Fruit fly (Drosophila melanogaster) whole organism, embryonic: Measurements from ENCODE around the gene RabGGTa.

Experiments
- Atf3 ChIP-seq: fragments of 200-800 bp; sonication (Bioruptor generic); optimal IDR thresholded peaks from 3 replicates; lab custom pipeline; 2016; ENCODE audit warnings: missing biosample characterization, missing genetic modification characterization
- Awh ChIP-seq: fragments of 200-800 bp; sonication (Bioruptor generic); IDR thresholded peaks from 2 replicates; pipeline ENCODE4, ENCODE4 v1.3.6; 2022; ENCODE audit warnings: missing biosample characterization, missing genetic modification characterization
- B-H2 ChIP-seq: fragments of 200-800 bp; sonication (Bioruptor generic); optimal IDR thresholded peaks from 2 replicates; lab custom pipeline; 2018; ENCODE audit warnings: missing biosample characterization, mild to moderate bottlenecking, missing genetic modification characterization
- CG11093 ChIP-seq: fragments of 200-800 bp; sonication (Bioruptor generic); IDR thresholded peaks from 3 replicates; pipeline ENCODE4 v1.3.6; 2022; ENCODE audit warnings: missing biosample characterization, missing genetic modification characterization
- CG11456 ChIP-seq: fragments of 200-800 bp; sonication (Bioruptor generic); IDR thresholded peaks from 3 replicates; pipeline ENCODE4 v1.3.6; 2022; ENCODE audit warnings: missing biosample characterization, missing genetic modification characterization
- CG11504 ChIP-seq: fragments of 200-800 bp; sonication (Bioruptor generic); optimal IDR thresholded peaks from 3 replicates; lab custom pipeline; 2019; ENCODE audit warnings: missing biosample characterization, mild to moderate bottlenecking, missing genetic modification characterization, moderate library complexity
- CG14965 ChIP-seq: fragments of 200-800 bp; sonication (Bioruptor generic); optimal IDR thresholded peaks from 2 replicates; lab custom pipeline; 2016; ENCODE audit warnings: missing biosample characterization, missing genetic modification characterization, borderline replicate concordance
- CG18262 ChIP-seq: fragments of 200-800 bp; optimal IDR thresholded peaks from 3 replicates; lab custom pipeline; 2019; ENCODE audit warnings: missing biosample characterization, mild to moderate bottlenecking, missing genetic modification characterization, moderate library complexity
- CG3065 ChIP-seq: fragments of 200-800 bp; sonication (Bioruptor generic); optimal IDR thresholded peaks from 2 replicates; lab custom pipeline; 2016; ENCODE audit warnings: missing biosample characterization, missing genetic modification characterization
- CG32767 ChIP-seq: fragments of 200-800 bp; sonication (Bioruptor generic); IDR thresholded peaks from 2 replicates; pipeline ENCODE4 v1.3.6; 2022; ENCODE audit warnings: missing biosample characterization, missing genetic modification characterization
- CG6791 ChIP-seq: fragments of 200-800 bp; sonication (Bioruptor generic); IDR thresholded peaks from 3 replicates; pipeline ENCODE4 v1.3.6; 2022; ENCODE audit warnings: missing biosample characterization, missing genetic modification characterization; ENCODE audit not compliant: partially characterized antibody
- CG8944 ChIP-seq: fragments of 200-800 bp; sonication (Bioruptor generic); optimal IDR thresholded peaks from 3 replicates; lab custom pipeline; 2016; ENCODE audit warnings: missing biosample characterization, missing genetic modification characterization
- CTCF ChIP-seq: fragments of 200-800 bp; sonication (Bioruptor generic); optimal IDR thresholded peaks from 2 replicates; lab custom pipeline; 2017; ENCODE audit warnings: missing biosample characterization, mild to moderate bottlenecking, missing genetic modification characterization, moderate library complexity
- D ChIP-seq, 2 experiments: fragments of 200-800 bp in 1 of 2; fragments of >200 bp in 1 of 2; sonication (Bioruptor generic) in 1 of 2; optimal IDR thresholded peaks; 2 replicates in 1 of 2; 3 replicates in 1 of 2; lab custom pipeline; 2017; ENCODE audit warnings: mild to moderate bottlenecking in 1 of 2, missing biosample characterization in 1 of 2, missing genetic modification characterization in 1 of 2, missing genetic modification reagents in 1 of 2
- Deaf1 ChIP-seq: fragments of 200-800 bp; optimal IDR thresholded peaks from 3 replicates; lab custom pipeline; 2019; ENCODE audit warnings: missing biosample characterization, mild to moderate bottlenecking, missing genetic modification characterization, moderate library complexity
- E2f2 ChIP-seq: fragments of 200-800 bp; sonication (Bioruptor generic); IDR thresholded peaks from 2 replicates; pipeline ENCODE4 v1.3.6; 2022; ENCODE audit warnings: missing biosample characterization, missing genetic modification characterization
- Gug ChIP-seq: fragments of 200-800 bp; sonication (Bioruptor generic); IDR thresholded peaks from 4 replicates; pipeline ENCODE4 v1.3.6; 2022; ENCODE audit warnings: missing biosample characterization, missing genetic modification characterization
- HLH3B ChIP-seq: fragments of 200-800 bp; sonication (Bioruptor generic); IDR thresholded peaks from 2 replicates; pipeline ENCODE4 v1.3.6; 2022; ENCODE audit warnings: missing biosample characterization, missing genetic modification characterization
- Neu2 ChIP-seq: fragments of 200-800 bp; sonication (Bioruptor generic); optimal IDR thresholded peaks from 3 replicates; lab custom pipeline; 2016; ENCODE audit warnings: missing biosample characterization, missing genetic modification characterization, borderline replicate concordance
- Oli ChIP-seq: fragments of 200-800 bp; sonication (Bioruptor generic); optimal IDR thresholded peaks from 2 replicates; lab custom pipeline; 2018; ENCODE audit warnings: missing biosample characterization, mild to moderate bottlenecking, missing genetic modification characterization, moderate library complexity
- Side ChIP-seq: fragments of 200-800 bp; sonication (Bioruptor generic); optimal IDR thresholded peaks from 2 replicates; lab custom pipeline; 2016; ENCODE audit warnings: missing biosample characterization, missing genetic modification characterization
- abd-A ChIP-seq: fragments of 200-800 bp; sonication (Bioruptor generic); optimal IDR thresholded peaks from 3 replicates; lab custom pipeline; 2019; ENCODE audit warnings: missing biosample characterization, mild to moderate bottlenecking, missing genetic modification characterization, moderate library complexity
- ap ChIP-seq: fragments of 200-800 bp; sonication (Bioruptor generic); IDR thresholded peaks from 2 replicates; pipeline ENCODE4 v1.3.6; 2022; ENCODE audit warnings: missing biosample characterization, missing genetic modification characterization
- az2 ChIP-seq: fragments of 200-800 bp; sonication (Bioruptor generic); optimal IDR thresholded peaks from 3 replicates; lab custom pipeline; 2016; ENCODE audit warnings: missing biosample characterization, missing genetic modification characterization
- bsh ChIP-seq, 2 experiments: fragments of 200-800 bp; sonication (Bioruptor generic); optimal IDR thresholded peaks; 2 replicates each; lab custom pipeline; 2017 to 2018; ENCODE audit warnings: mild to moderate bottlenecking in 2 of 2, missing biosample characterization in 2 of 2, missing genetic modification characterization in 2 of 2, moderate library complexity in 1 of 2
- cg ChIP-seq: fragments of 200-800 bp; sonication (Bioruptor generic); optimal IDR thresholded peaks from 3 replicates; lab custom pipeline; 2019; ENCODE audit warnings: missing biosample characterization, mild to moderate bottlenecking, missing genetic modification characterization, moderate library complexity
- chn ChIP-seq: fragments of 200-800 bp; sonication (Bioruptor generic); optimal IDR thresholded peaks from 2 replicates; lab custom pipeline; 2016; ENCODE audit warnings: missing biosample characterization, missing genetic modification characterization
- crol ChIP-seq: fragments of 200-800 bp; sonication (Bioruptor generic); IDR thresholded peaks from 2 replicates; pipeline ENCODE4 v1.3.6; 2022; ENCODE audit warnings: missing biosample characterization, missing genetic modification characterization
- dati ChIP-seq: fragments of 200-800 bp; sonication (Bioruptor generic); IDR thresholded peaks from 2 replicates; pipeline ENCODE4 v1.3.6; 2022; ENCODE audit warnings: missing biosample characterization, missing genetic modification characterization
- fd3F ChIP-seq: fragments of 200-800 bp; sonication (Bioruptor generic); optimal IDR thresholded peaks from 2 replicates; lab custom pipeline; 2018; ENCODE audit warnings: missing biosample characterization, mild to moderate bottlenecking, missing genetic modification characterization, moderate library complexity
- gcm ChIP-seq: fragments of 200-800 bp; sonication (Bioruptor generic); optimal IDR thresholded peaks from 2 replicates; lab custom pipeline; 2019; ENCODE audit warnings: missing biosample characterization, mild to moderate bottlenecking, missing genetic modification characterization, moderate library complexity
- grn ChIP-seq: fragments of 200-800 bp; sonication (Bioruptor generic); optimal IDR thresholded peaks from 3 replicates; lab custom pipeline; 2017; ENCODE audit warnings: missing biosample characterization, missing genetic modification characterization
- gsb-n ChIP-seq: fragments of 200-800 bp; sonication (Bioruptor generic); optimal IDR thresholded peaks from 3 replicates; lab custom pipeline; 2018; ENCODE audit warnings: missing biosample characterization, mild to moderate bottlenecking, missing genetic modification characterization
- hb ChIP-seq: fragments of 200-800 bp; sonication (Bioruptor generic); IDR thresholded peaks from 3 replicates; pipeline ENCODE4 v1.3.6; 2022; ENCODE audit warnings: missing biosample characterization, missing genetic modification characterization; ENCODE audit not compliant: partially characterized antibody
- kay ChIP-seq: fragments of 200-800 bp; sonication (Bioruptor generic); optimal IDR thresholded peaks from 2 replicates; lab custom pipeline; 2016; ENCODE audit warnings: missing biosample characterization, missing genetic modification characterization
- lov ChIP-seq, 2 experiments: fragments of 200-800 bp in 1 of 2; fragments of >200 bp in 1 of 2; sonication (Bioruptor generic) in 1 of 2; IDR thresholded peaks in 1 of 2; optimal IDR thresholded peaks in 1 of 2; 2 replicates in 1 of 2; 3 replicates in 1 of 2; pipeline versions ENCODE4 v1.3.6 to Lab custom; 2017 to 2022; ENCODE audit warnings: missing biosample characterization in 1 of 2, missing genetic modification characterization in 1 of 2
- mam ChIP-seq: fragments of 200-800 bp; sonication (Bioruptor generic); optimal IDR thresholded peaks from 3 replicates; lab custom pipeline; 2016; ENCODE audit warnings: missing biosample characterization, missing genetic modification characterization
- nmo ChIP-seq: fragments of 200-800 bp; sonication (Bioruptor generic); optimal IDR thresholded peaks from 2 replicates; lab custom pipeline; 2018; ENCODE audit warnings: missing biosample characterization, mild to moderate bottlenecking, missing genetic modification characterization, moderate library complexity
- pros ChIP-seq: fragments of 200-800 bp; sonication (Bioruptor generic); optimal IDR thresholded peaks from 3 replicates; lab custom pipeline; 2019; ENCODE audit warnings: missing biosample characterization, mild to moderate bottlenecking, missing genetic modification characterization, moderate library complexity
- run ChIP-seq: fragments of 200-800 bp; sonication (Bioruptor generic); optimal IDR thresholded peaks from 3 replicates; lab custom pipeline; 2018; ENCODE audit warnings: missing biosample characterization, mild to moderate bottlenecking, missing genetic modification characterization
- sens ChIP-seq: fragments of 200-800 bp; sonication (Bioruptor generic); peaks from one replicate; lab custom pipeline; 2016; ENCODE audit warnings: missing biosample characterization, missing genetic modification characterization
- sqz ChIP-seq: fragments of 200-800 bp; sonication (Bioruptor generic); optimal IDR thresholded peaks from 3 replicates; lab custom pipeline; 2018; ENCODE audit warnings: missing biosample characterization, mild to moderate bottlenecking, missing genetic modification characterization
- tll ChIP-seq, 2 experiments: fragments of 200-800 bp in 1 of 2; fragments of >200 bp in 1 of 2; sonication (Bioruptor generic) in 1 of 2; optimal IDR thresholded peaks; 2 replicates each; lab custom pipeline; 2017 to 2019; ENCODE audit warnings: missing biosample characterization in 2 of 2, missing genetic modification characterization in 2 of 2, mild to moderate bottlenecking in 1 of 2, moderate library complexity in 1 of 2
- vvl ChIP-seq: fragments of 200-800 bp; sonication (Bioruptor generic); IDR thresholded peaks from 2 replicates; pipeline ENCODE4 v1.3.6; 2022; ENCODE audit warnings: missing biosample characterization, missing genetic modification characterization
- wdn ChIP-seq: fragments of 200-800 bp; sonication (Bioruptor generic); IDR thresholded peaks from 2 replicates; pipeline ENCODE4 v1.3.6; 2022; ENCODE audit warnings: missing biosample characterization, missing genetic modification characterization
- zf30C ChIP-seq: fragments of 200-800 bp; sonication (Bioruptor generic); optimal IDR thresholded peaks from 3 replicates; lab custom pipeline; 2018; ENCODE audit warnings: missing biosample characterization, mild to moderate bottlenecking, missing genetic modification characterization

The RabGGTa gene

dm6 chr3R:5095930-5096572, 31.8 kb upstream of the RabGGTa start:
- TF ChIP-seq abd-A (tag; lab: Kevin White, UChicago) (peak; percentile 44), CG6791 (GFP tag; lab: Robert Waterston, UW) (0 out of 3 replicates have a peak, but pooled peaks have one; percentile 5), Neu2 (GFP tag; lab: Kevin White, UChicago) (no peak), dati (no peak), ap (no peak), CG8944 (GFP tag; lab: Kevin White, UChicago) (no peak), wdn (GFP tag; lab: Robert Waterston, UW) (no peak), crol (GFP tag; lab: Robert Waterston, UW) (peak; percentile 63), Gug (GFP tag; lab: Robert Waterston, UW) (no peak), gsb-n (tag; lab: Kevin White, UChicago) (peak; percentile 95), mam (no peak), pros (peak; percentile 82), run (tag; lab: Kevin White, UChicago) (peak; percentile 5), sqz (GFP tag; lab: Kevin White, UChicago) (peak; percentile 75), CG32767 (GFP tag; lab: Robert Waterston, UW) (no peak), nmo (no peak), Oli (tag; lab: Kevin White, UChicago) (no peak), CG3065 (GFP tag; lab: Kevin White, UChicago) (peak; percentile 62), CG18262 (tag; lab: Kevin White, UChicago) (no peak)

- peak; percentile 28 for TF ChIP-seq gsb-n (tag; lab: Kevin White, UChicago)
- 0 out of 3 replicates have a peak, but pooled peaks have one; percentile 29 for TF ChIP-seq CG11456 (GFP tag; lab: Robert Waterston, UW)
- TF ChIP-seq sens (GFP tag; lab: Kevin White, UChicago) = peak; percentile 9
- peak; percentile 58; the same call in 1 of the 2 replicates for TF ChIP-seq vvl (GFP tag; lab: Robert Waterston, UW)
- no peak for TF ChIP-seq CTCF (GFP tag; lab: Kevin White, UChicago)
- TF ChIP-seq bsh (GFP tag; optimal IDR thresholded peaks at IDR 0.05; lab: Kevin White, UChicago) = no peak
- TF ChIP-seq CG32767 (GFP tag; lab: Robert Waterston, UW) = no peak
- TF ChIP-seq lov (optimal IDR thresholded peaks at IDR 0.05; lab: Kevin White, UChicago) = no peak
- TF ChIP-seq lov (GFP tag; IDR thresholded peaks at IDR 0.05; lab: Robert Waterston, UW) = 0 out of 3 replicates have a peak, but pooled peaks have one; percentile 27
- no peak for TF ChIP-seq E2f2
- no peak for TF ChIP-seq fd3F
- peak; percentile 78 for TF ChIP-seq crol (GFP tag; lab: Robert Waterston, UW)
- TF ChIP-seq, all 482 proteins: peak for 6
Observed at dm6 chr3R:5097175-5097574, 30.7 kb upstream of the RabGGTa start.

- TF ChIP-seq CG11504 (tag; lab: Kevin White, UChicago) (no peak), Awh (GFP tag; lab: Robert Waterston, UW) (peak; percentile 11; the same call in 1 of the 2 replicates), CG11093 (no peak), grn (GFP tag; lab: Kevin White, UChicago) (peak; percentile 70), hb (GFP tag; lab: Robert Waterston, UW) (no peak), D (optimal IDR thresholded peaks at IDR 0.05; lab: Kevin White, UChicago) (no peak), D (GFP tag; optimal IDR thresholded peaks at IDR 0.05; lab: Kevin White, UChicago) (peak; percentile 38), Atf3 (no peak), CG14965 (GFP tag; lab: Kevin White, UChicago) (no peak), gcm (GFP tag; lab: Kevin White, UChicago) (peak; percentile 88), chn (GFP tag; lab: Kevin White, UChicago) (peak; percentile 1), Deaf1 (tag; lab: Kevin White, UChicago) (no peak), zf30C (GFP tag; lab: Kevin White, UChicago) (peak; percentile 74), B-H2 (no peak), HLH3B (GFP tag; lab: Robert Waterston, UW) (no peak), az2 (GFP tag; lab: Kevin White, UChicago) (peak; percentile 4), Side (GFP tag; lab: Kevin White, UChicago) (no peak), tll (GFP tag; optimal IDR thresholded peaks at IDR 0.05; lab: Kevin White, UChicago) (peak in 1 of 2 experiments; percentile 3), cg (GFP tag; lab: Kevin White, UChicago) (peak; percentile 5), kay (GFP tag; lab: Kevin White, UChicago) (peak; percentile 31), CG18262 (tag; lab: Kevin White, UChicago) (peak; percentile 14)
Observed at dm6 chr3R:5097866-5098484, 29.9 kb upstream of the RabGGTa start.
